Fruit fly (Drosophila melanogaster): ENCODE data around the gene CG32812.

The CG32812 gene

DNA sequence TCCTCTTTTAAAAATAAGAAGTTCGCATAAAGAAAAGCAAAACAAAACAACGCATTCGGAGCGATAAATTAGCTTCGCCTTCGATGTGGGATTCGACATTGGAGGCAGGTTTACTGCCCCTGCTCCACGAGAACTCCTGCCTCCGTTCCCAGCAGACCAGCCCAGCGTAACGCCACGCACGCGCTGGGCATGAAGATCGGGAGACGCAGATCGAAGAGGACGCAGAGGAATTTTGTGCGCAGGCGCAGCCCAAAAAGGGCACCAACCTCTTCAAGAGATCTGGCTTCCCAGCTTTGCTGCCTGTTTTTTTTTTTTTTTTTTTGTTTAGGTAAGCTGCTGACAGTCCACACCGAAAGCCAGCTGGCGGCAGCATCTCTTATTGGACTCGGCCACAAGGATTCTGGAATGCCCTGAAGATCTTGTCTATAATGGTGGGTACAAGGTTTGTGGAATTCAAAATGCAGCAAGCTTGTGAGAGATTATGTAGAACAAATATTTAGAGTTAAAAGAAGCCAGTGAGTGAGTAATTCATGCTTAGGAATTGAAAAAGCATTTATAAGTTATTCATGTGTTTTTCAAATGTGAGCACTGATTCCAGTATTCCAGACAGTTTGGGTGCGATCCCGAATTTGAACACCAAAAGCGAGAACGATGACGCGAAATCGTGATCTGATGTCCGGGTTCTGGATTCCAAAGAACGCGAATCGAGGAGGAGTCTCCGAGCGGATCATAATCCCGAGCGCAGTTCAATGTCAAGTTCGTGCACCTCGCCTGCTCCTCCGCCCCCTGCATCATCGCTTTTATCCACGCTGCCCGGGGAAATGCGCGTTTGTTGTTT, 33.3 kb downstream of the CG32812 start (continued):
- no peak for TF ChIP-seq CG10669 (GFP tag; optimal IDR thresholded peaks at IDR 0.05)
- peak; percentile 38 for TF ChIP-seq Eip75B (GFP tag; optimal IDR thresholded peaks at IDR 0.05)
- no peak for TF ChIP-seq fd59A (GFP tag; optimal IDR thresholded peaks at IDR 0.05)
- peak; percentile 49 for TF ChIP-seq Ets21C (GFP tag; optimal IDR thresholded peaks at IDR 0.05)
- no peak for TF ChIP-seq Hr38 (GFP tag; optimal IDR thresholded peaks at IDR 0.05)
- TF ChIP-seq topi (GFP tag; optimal IDR thresholded peaks at IDR 0.05), result peak; percentile 70
- no peak for TF ChIP-seq net (GFP tag; optimal IDR thresholded peaks at IDR 0.05)
- TF ChIP-seq Sox14 (GFP tag; optimal IDR thresholded peaks at IDR 0.05), result no peak
- no peak for TF ChIP-seq Blimp-1 (GFP tag; optimal IDR thresholded peaks at IDR 0.05)
- no peak for TF ChIP-seq Ets96B (tag; optimal IDR thresholded peaks at IDR 0.05)
- peak; percentile 65 for TF ChIP-seq cyc (GFP tag; optimal IDR thresholded peaks at IDR 0.05)
- TF ChIP-seq CG7368 (GFP tag; optimal IDR thresholded peaks at IDR 0.05), result no peak
- no peak for TF ChIP-seq achi (GFP tag; optimal IDR thresholded peaks at IDR 0.05)
- no peak for TF ChIP-seq pdm3 (GFP tag; optimal IDR thresholded peaks at IDR 0.05)
- TF ChIP-seq CG32006 (GFP tag; optimal IDR thresholded peaks at IDR 0.05), result no peak
- TF ChIP-seq CG8319 (GFP tag; optimal IDR thresholded peaks at IDR 0.05), result no peak
- no peak for TF ChIP-seq CG6163 (GFP tag; IDR thresholded peaks at IDR 0.05)
- no peak for TF ChIP-seq CG9139 (GFP tag; optimal IDR thresholded peaks at IDR 0.05)

DNA sequence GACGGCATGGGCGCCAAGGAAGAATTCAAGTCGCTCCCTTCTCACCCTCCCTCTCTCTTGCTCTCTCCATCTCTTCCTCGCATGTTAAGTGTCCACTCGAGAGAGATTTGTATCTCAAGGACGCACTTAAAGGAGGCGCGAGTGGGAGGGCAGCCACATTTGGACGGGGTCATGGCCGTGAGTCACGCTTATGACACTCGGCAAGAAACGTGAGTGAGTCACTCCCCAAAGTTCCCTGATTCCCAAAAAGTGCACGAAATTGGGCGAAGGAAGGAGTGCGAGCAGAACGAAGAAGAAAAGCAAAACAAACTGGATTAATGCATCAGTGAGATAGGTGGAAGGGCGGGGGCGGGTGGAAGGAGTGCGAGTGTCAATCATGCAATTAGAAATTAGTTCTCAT, 34.0 kb downstream of the CG32812 start:
- TF ChIP-seq CG10631 (GFP tag; optimal IDR thresholded peaks at IDR 0.05), result no peak

DNA sequence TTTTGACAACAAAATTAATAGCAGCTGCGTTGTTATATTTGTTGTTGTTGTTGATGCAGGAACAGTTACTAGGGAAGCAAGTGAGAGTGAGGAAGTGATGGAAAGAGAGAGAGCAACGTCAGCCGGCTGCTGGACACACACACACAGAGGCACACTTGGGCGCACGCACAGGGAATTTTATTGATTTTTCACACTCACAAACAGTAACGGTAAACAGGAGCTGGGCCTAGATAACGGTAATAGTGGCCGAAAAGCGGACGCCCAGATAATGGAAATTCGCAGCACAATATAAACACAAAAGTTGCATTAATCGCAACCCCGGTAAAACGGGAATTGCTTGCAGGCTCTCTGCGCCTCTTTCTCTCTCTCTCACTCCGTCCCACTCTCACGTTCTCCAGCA, 34.6 kb downstream of the CG32812 start:
- TF ChIP-seq Ets96B (tag; optimal IDR thresholded peaks at IDR 0.05) (no peak), Lpt (GFP tag; optimal IDR thresholded peaks at IDR 0.05) (no peak), CG31627 (GFP tag; optimal IDR thresholded peaks at IDR 0.05) (no peak), CG8119 (GFP tag; IDR thresholded peaks at IDR 0.05) (no peak), Met (GFP tag; optimal IDR thresholded peaks at IDR 0.05) (no peak), CG16779 (tag; optimal IDR thresholded peaks at IDR 0.05) (no peak), Eip78C (GFP tag) (no peak), Smox (GFP tag; optimal IDR thresholded peaks at IDR 0.05) (no peak), dac (GFP tag; optimal IDR thresholded peaks at IDR 0.05) (no peak), dsx (GFP tag; optimal IDR thresholded peaks at IDR 0.05; ENCODE audit: poor library complexity, severe bottlenecking) (no peak), spab (GFP tag; optimal IDR thresholded peaks at IDR 0.05) (no peak), CG15336 (GFP tag; IDR thresholded peaks at IDR 0.05) (no peak), CG11294 (GFP tag; IDR thresholded peaks at IDR 0.05) (no peak), Eip93F (GFP tag; optimal IDR thresholded peaks at IDR 0.05) (no peak), Hr4 (GFP tag; optimal IDR thresholded peaks at IDR 0.05) (no peak), CG11762 (GFP tag; optimal IDR thresholded peaks at IDR 0.05; ENCODE audit: insufficient read depth) (no peak), CG11902 (GFP tag; optimal IDR thresholded peaks at IDR 0.05) (no peak)

DNA sequence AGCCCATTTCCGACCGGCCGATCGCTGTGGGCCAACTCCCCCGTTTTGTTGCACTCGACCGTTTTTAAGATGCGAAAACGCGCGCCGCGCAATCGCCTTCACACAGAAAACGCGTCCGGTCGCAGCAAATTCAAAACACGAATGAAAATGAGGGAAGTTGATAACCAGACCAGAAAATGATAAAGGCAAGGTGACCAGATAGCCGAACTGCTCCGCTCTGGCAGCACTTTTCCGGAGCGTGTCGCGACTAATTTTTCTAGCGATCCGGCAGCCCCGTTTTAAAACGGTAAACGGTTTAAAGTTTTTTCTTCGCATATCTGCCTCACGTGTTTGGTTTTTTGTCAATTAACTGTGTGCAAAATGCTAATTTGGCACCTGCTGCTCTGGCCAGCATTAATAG, 35.1 kb downstream of the CG32812 start, which contains the start of gene DAAM:
DAAM (minus strand) TSS at position 149 of the 400 bp plus-strand sequence.
- TF ChIP-seq Eip78C (GFP tag) (peak; percentile 64), lz (GFP tag; optimal IDR thresholded peaks at IDR 0.05) (no peak), salr (GFP tag; optimal IDR thresholded peaks at IDR 0.05) (peak in 1 of 2 experiments; percentile 18), CG6854 (GFP tag; optimal IDR thresholded peaks at IDR 0.05) (peak; percentile 1), Gug (GFP tag; IDR thresholded peaks at IDR 0.05) (0 out of 2 replicates have a peak, but pooled peaks have one; percentile 10), CG31627 (GFP tag; optimal IDR thresholded peaks at IDR 0.05) (peak; percentile 23), CG3919 (GFP tag; optimal IDR thresholded peaks at IDR 0.05) (peak; percentile 3), Hr39 (GFP tag; optimal IDR thresholded peaks at IDR 0.05) (peak; percentile 23), CG6163 (GFP tag; IDR thresholded peaks at IDR 0.05) (0 out of 3 replicates have a peak, but pooled peaks have one; percentile 36), CG6808 (GFP tag; optimal IDR thresholded peaks at IDR 0.05) (peak; percentile 9), Blimp-1 (GFP tag; optimal IDR thresholded peaks at IDR 0.05) (no peak), Smox (GFP tag; optimal IDR thresholded peaks at IDR 0.05) (peak; percentile 7), CG1621 (tag; optimal IDR thresholded peaks at IDR 0.05) (no peak), spab (GFP tag; optimal IDR thresholded peaks at IDR 0.05) (no peak), OdsH (GFP tag; optimal IDR thresholded peaks at IDR 0.05) (no peak), eg (GFP tag; IDR thresholded peaks at IDR 0.05) (peak; percentile 42; the same call in 1 of the 3 replicates)

Measured in whole organism, prepupa.